Fruit fly (Drosophila melanogaster): Measurements from ENCODE around the gene CG15478.

DNA sequence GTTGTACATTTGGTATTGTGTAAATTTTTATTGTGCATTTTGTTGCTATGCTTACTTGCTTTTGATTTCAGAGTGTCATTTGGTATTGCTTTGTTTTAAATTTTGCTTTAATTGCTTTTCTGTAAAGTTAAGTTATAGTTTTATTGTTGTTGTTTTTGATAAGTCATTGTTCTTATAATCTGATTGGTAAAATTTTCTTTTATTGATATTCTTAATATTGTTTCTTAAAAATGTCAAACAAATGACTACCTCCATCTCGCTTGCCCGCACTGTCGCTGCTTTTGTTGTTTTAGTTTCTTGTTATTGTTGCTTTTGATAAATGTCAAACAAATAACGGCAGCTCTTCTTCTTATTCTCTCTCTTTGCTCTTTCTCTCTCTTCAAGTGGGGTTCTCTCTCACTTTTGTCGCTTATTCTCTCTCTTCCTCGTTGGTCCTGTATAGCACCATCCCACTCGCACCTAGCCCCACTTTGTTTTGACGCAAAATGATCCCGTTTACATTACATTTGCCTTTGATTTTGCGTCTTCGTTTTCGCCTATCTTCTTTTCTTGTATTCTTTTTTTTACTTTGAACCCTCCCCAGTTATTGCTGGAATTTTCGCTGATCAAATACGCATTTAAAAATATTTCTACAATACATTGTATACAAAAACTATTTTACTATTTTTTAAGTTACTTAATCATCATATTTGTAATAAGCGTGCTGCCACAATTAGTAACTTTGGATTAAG lies 7.9 kb downstream of the CG15478 start:
- TF ChIP-seq Sin3A (optimal IDR thresholded peaks at IDR 0.05) (no peak), psq (optimal IDR thresholded peaks at IDR 0.05) (peak; percentile 2), Myc (optimal IDR thresholded peaks at IDR 0.05) (no peak), h (optimal IDR thresholded peaks at IDR 0.05) (no peak)

All from Kc167 (cell line).